Worm (Caenorhabditis elegans): Measurements from ENCODE around the gene Y41D4B.11.

ce11 chrIV:1633445-1633844 lies 27.9 kb downstream of the Y41D4B.11 start, which contains the start of gene Y41D4B.6:
- TF ChIP-seq snu-23 (GFP tag; optimal IDR thresholded peaks at IDR 0.05) (no peak), lin-13 (GFP tag; optimal IDR thresholded peaks at IDR 0.05) (no peak), ceh-82 (tag; optimal IDR thresholded peaks at IDR 0.05) (no peak), zag-1 (tag; optimal IDR thresholded peaks at IDR 0.05) (no peak), nhr-237 (tag; optimal IDR thresholded peaks at IDR 0.05) (no peak), sox-4 (tag; optimal IDR thresholded peaks at IDR 0.05) (no peak), aha-1 (tag; optimal IDR thresholded peaks at IDR 0.05) (no peak), ceh-8 (GFP tag; optimal IDR thresholded peaks at IDR 0.05) (no peak), fkh-10 (GFP tag; optimal IDR thresholded peaks at IDR 0.05) (no peak), unc-62 (GFP tag; optimal IDR thresholded peaks at IDR 0.05) (no peak)

Data from whole organism, L1 larva.